Fruit fly (Drosophila melanogaster) whole organism, embryonic: ENCODE measurements around the gene mRpL16.

ENCODE experiments used
- Asciz ChIP-seq: fragments of 200-800 bp; sonication (Bioruptor generic); optimal IDR thresholded peaks from 2 replicates; lab custom pipeline; 2017; ENCODE audit warnings: missing biosample characterization, mild to moderate bottlenecking, missing genetic modification characterization, missing genetic modification reagents
- CG11398 ChIP-seq: fragments of 200-800 bp; sonication (Bioruptor generic); optimal IDR thresholded peaks from 2 replicates; lab custom pipeline; 2016; ENCODE audit warnings: missing biosample characterization, missing genetic modification characterization
- CG11696 ChIP-seq: fragments of 200-800 bp; sonication (Bioruptor generic); IDR thresholded peaks from 2 replicates; pipeline ENCODE4 v1.3.6; 2022; ENCODE audit warnings: missing biosample characterization, missing genetic modification characterization
- CG12391 ChIP-seq: fragments of 200-800 bp; sonication (Bioruptor generic); optimal IDR thresholded peaks from 3 replicates; lab custom pipeline; 2018; ENCODE audit warnings: missing biosample characterization, mild to moderate bottlenecking, missing genetic modification characterization, moderate library complexity
- CG14860 ChIP-seq: fragments of 200-800 bp; sonication (Bioruptor generic); IDR thresholded peaks from 3 replicates; pipeline ENCODE4 v1.3.6; 2022; ENCODE audit warnings: missing biosample characterization, missing genetic modification characterization; ENCODE audit not compliant: partially characterized antibody
- CG16813 ChIP-seq: fragments of 200-800 bp; sonication (Bioruptor generic); IDR thresholded peaks from 3 replicates; pipeline ENCODE4 v1.3.6; 2022; ENCODE audit warnings: missing biosample characterization, missing genetic modification characterization; ENCODE audit not compliant: partially characterized antibody
- CG16863 ChIP-seq: fragments of 200-800 bp; sonication (Bioruptor generic); optimal IDR thresholded peaks from 3 replicates; lab custom pipeline; 2016; ENCODE audit warnings: missing biosample characterization, missing genetic modification characterization
- CG18764 ChIP-seq: fragments of 200-800 bp; sonication (Bioruptor generic); optimal IDR thresholded peaks from 3 replicates; lab custom pipeline; 2016; ENCODE audit warnings: missing biosample characterization, missing genetic modification characterization
- CG2199 ChIP-seq: fragments of 200-800 bp; sonication (Bioruptor generic); IDR thresholded peaks from 3 replicates; pipeline ENCODE4 v1.3.6; 2022; ENCODE audit warnings: missing biosample characterization, missing genetic modification characterization
- CG2875 ChIP-seq: fragments of 200-800 bp; sonication (Bioruptor generic); optimal IDR thresholded peaks from 2 replicates; lab custom pipeline; 2017; ENCODE audit warnings: missing biosample characterization, mild to moderate bottlenecking, missing genetic modification characterization, missing genetic modification reagents
- CG2889 ChIP-seq: fragments of 200-800 bp; sonication (Bioruptor generic); IDR thresholded peaks from 3 replicates; pipeline ENCODE4 v1.3.6; 2022; ENCODE audit warnings: missing biosample characterization, missing genetic modification characterization
- CG30431 ChIP-seq: fragments of 200-800 bp; sonication (Bioruptor generic); optimal IDR thresholded peaks from 2 replicates; lab custom pipeline; 2017; ENCODE audit warnings: missing biosample characterization, missing genetic modification characterization
- CG4617 ChIP-seq: fragments of 200-800 bp; sonication (Bioruptor generic); optimal IDR thresholded peaks from 3 replicates; lab custom pipeline; 2016; ENCODE audit warnings: missing biosample characterization, missing genetic modification characterization, borderline replicate concordance
- CG6175 ChIP-seq: fragments of 200-800 bp; sonication (Bioruptor generic); IDR thresholded peaks from 3 replicates; pipeline ENCODE4 v1.3.6; 2022; ENCODE audit warnings: missing biosample characterization, missing genetic modification characterization
- CG6654 ChIP-seq: fragments of 200-800 bp; sonication (Bioruptor generic); optimal IDR thresholded peaks from 2 replicates; lab custom pipeline; 2017; ENCODE audit warnings: missing biosample characterization, mild to moderate bottlenecking, missing genetic modification characterization
- CG6689 ChIP-seq: fragments of 200-800 bp; sonication (Bioruptor generic); IDR thresholded peaks from 2 replicates; pipeline ENCODE4 v1.3.6; 2022; ENCODE audit warnings: missing biosample characterization, missing genetic modification characterization
- CG7839 ChIP-seq: fragments of 200-800 bp; sonication (Bioruptor generic); optimal IDR thresholded peaks from 3 replicates; lab custom pipeline; 2018; ENCODE audit warnings: missing biosample characterization, mild to moderate bottlenecking, missing genetic modification characterization, moderate library complexity
- CG8281 ChIP-seq: fragments of 200-800 bp; sonication (Bioruptor generic); optimal IDR thresholded peaks from 2 replicates; lab custom pipeline; 2018; ENCODE audit warnings: missing biosample characterization, mild to moderate bottlenecking, missing genetic modification characterization, moderate library complexity
- CG8290 ChIP-seq, 3 experiments: fragments of 200-800 bp; sonication (Bioruptor generic); optimal IDR thresholded peaks; 2 replicates each; lab custom pipeline; 2016 to 2019; ENCODE audit warnings: missing biosample characterization in 3 of 3, missing genetic modification characterization in 3 of 3, mild to moderate bottlenecking in 2 of 3, moderate library complexity in 1 of 3
- CG8765 ChIP-seq: fragments of 200-800 bp; sonication (Bioruptor generic); IDR thresholded peaks from 2 replicates; pipeline ENCODE4 v1.3.6; 2022; ENCODE audit warnings: missing biosample characterization, missing genetic modification characterization
- Drgx ChIP-seq: fragments of 200-800 bp; sonication (Bioruptor generic); IDR thresholded peaks from 2 replicates; pipeline ENCODE4 v1.3.6; 2022; ENCODE audit warnings: missing biosample characterization, missing genetic modification characterization
- Gsc ChIP-seq: fragments of 200-800 bp; sonication (Bioruptor generic); IDR thresholded peaks from 2 replicates; pipeline ENCODE4 v1.3.6; 2022; ENCODE audit warnings: missing biosample characterization, missing genetic modification characterization
- H2.0 ChIP-seq: fragments of 200-800 bp; sonication (Bioruptor generic); IDR thresholded peaks from 2 replicates; pipeline ENCODE4 v1.3.6; 2022; ENCODE audit warnings: missing biosample characterization, missing genetic modification characterization
- Jarid2 ChIP-seq: fragments of 200-800 bp; sonication (Bioruptor generic); optimal IDR thresholded peaks from 3 replicates; lab custom pipeline; 2017; ENCODE audit warnings: mild to moderate bottlenecking, missing biosample characterization, missing genetic modification reagents, missing genetic modification characterization
- NC2α ChIP-seq: fragments of 200-800 bp; sonication (Bioruptor generic); optimal IDR thresholded peaks from 2 replicates; lab custom pipeline; 2016; ENCODE audit warnings: missing biosample characterization, missing genetic modification characterization
- Oaz ChIP-seq: fragments of 200-800 bp; sonication (Bioruptor generic); IDR thresholded peaks from 2 replicates; pipeline ENCODE4 v1.3.6; 2022; ENCODE audit warnings: missing biosample characterization, missing genetic modification characterization
- Rx ChIP-seq: fragments of 200-800 bp; sonication (Bioruptor generic); IDR thresholded peaks from 2 replicates; pipeline ENCODE4 v1.3.6; 2022; ENCODE audit warnings: missing biosample characterization, missing genetic modification characterization
- Sry-δ ChIP-seq: fragments of 200-800 bp; sonication (Bioruptor generic); optimal IDR thresholded peaks from 2 replicates; lab custom pipeline; 2016; ENCODE audit warnings: missing biosample characterization, missing genetic modification characterization
- aop ChIP-seq: fragments of 200-800 bp; sonication (Bioruptor generic); IDR thresholded peaks from 2 replicates; pipeline ENCODE4 v1.3.6; 2022; ENCODE audit warnings: missing biosample characterization, missing genetic modification characterization
- ap ChIP-seq: fragments of 200-800 bp; sonication (Bioruptor generic); IDR thresholded peaks from 2 replicates; pipeline ENCODE4 v1.3.6; 2022; ENCODE audit warnings: missing biosample characterization, missing genetic modification characterization
- bigmax ChIP-seq: fragments of 200-800 bp; sonication (Bioruptor generic); optimal IDR thresholded peaks from 2 replicates; lab custom pipeline; 2018; ENCODE audit warnings: missing biosample characterization, mild to moderate bottlenecking, missing genetic modification characterization
- bsh ChIP-seq, 2 experiments: fragments of 200-800 bp; sonication (Bioruptor generic); optimal IDR thresholded peaks; 2 replicates each; lab custom pipeline; 2017 to 2018; ENCODE audit warnings: mild to moderate bottlenecking in 2 of 2, missing biosample characterization in 2 of 2, missing genetic modification characterization in 2 of 2, moderate library complexity in 1 of 2
- chif ChIP-seq, 2 experiments: fragments of 200-800 bp; sonication (Bioruptor generic); optimal IDR thresholded peaks; 3 replicates each; lab custom pipeline; 2016; ENCODE audit warnings: missing biosample characterization in 2 of 2, missing genetic modification characterization in 2 of 2
- da ChIP-seq: fragments of 200-800 bp; sonication (Bioruptor generic); optimal IDR thresholded peaks from 2 replicates; lab custom pipeline; 2016; ENCODE audit warnings: missing biosample characterization, missing genetic modification characterization
- dati ChIP-seq: fragments of 200-800 bp; sonication (Bioruptor generic); IDR thresholded peaks from 2 replicates; pipeline ENCODE4 v1.3.6; 2022; ENCODE audit warnings: missing biosample characterization, missing genetic modification characterization
- eyg ChIP-seq: fragments of 200-800 bp; sonication (Bioruptor generic); optimal IDR thresholded peaks from 3 replicates; lab custom pipeline; 2016; ENCODE audit warnings: missing biosample characterization, missing genetic modification characterization
- gfzf ChIP-seq: fragments of 200-800 bp; sonication (Bioruptor generic); optimal IDR thresholded peaks from 2 replicates; lab custom pipeline; 2016; ENCODE audit warnings: missing biosample characterization, mild to moderate bottlenecking, missing genetic modification characterization, moderate library complexity
- hkb ChIP-seq, 2 experiments: fragments of 200-800 bp in 1 of 2; fragments of >200 bp in 1 of 2; sonication (Bioruptor generic) in 1 of 2; IDR thresholded peaks in 1 of 2; optimal IDR thresholded peaks in 1 of 2; 2 replicates each; pipeline versions ENCODE4 v1.3.6 to Lab custom; 2017 to 2022; ENCODE audit warnings: missing biosample characterization in 1 of 2, missing genetic modification characterization in 1 of 2
- klu ChIP-seq: fragments of 200-800 bp; sonication (Bioruptor generic); IDR thresholded peaks from 2 replicates; pipeline ENCODE4 v1.3.6; 2022; ENCODE audit warnings: missing biosample characterization, missing genetic modification characterization
- lmd ChIP-seq: fragments of 200-800 bp; sonication (Bioruptor generic); IDR thresholded peaks from 2 replicates; pipeline ENCODE4 v1.3.6; 2022; ENCODE audit warnings: missing biosample characterization, missing genetic modification characterization
- luna ChIP-seq: fragments of 200-800 bp; sonication (Bioruptor generic); optimal IDR thresholded peaks from 2 replicates; lab custom pipeline; 2016; ENCODE audit warnings: missing biosample characterization, missing genetic modification characterization
- oc ChIP-seq: fragments of 200-800 bp; sonication (Bioruptor generic); optimal IDR thresholded peaks from 2 replicates; lab custom pipeline; 2018; ENCODE audit warnings: missing biosample characterization, mild to moderate bottlenecking, missing genetic modification characterization, moderate library complexity
- peb ChIP-seq: fragments of 200-800 bp; sonication (Bioruptor generic); IDR thresholded peaks from 2 replicates; pipeline ENCODE4 v1.3.6; 2022; ENCODE audit warnings: missing biosample characterization, missing genetic modification characterization
- pnt ChIP-seq: fragments of 200-800 bp; sonication (Bioruptor generic); optimal IDR thresholded peaks from 3 replicates; lab custom pipeline; 2016; ENCODE audit warnings: missing biosample characterization, missing genetic modification characterization
- ranshi ChIP-seq: fragments of 200-800 bp; sonication (Bioruptor generic); IDR thresholded peaks from 2 replicates; pipeline ENCODE4 v1.3.6; 2022; ENCODE audit warnings: missing biosample characterization, missing genetic modification characterization
- sr ChIP-seq: fragments of 200-800 bp; sonication (Bioruptor generic); IDR thresholded peaks from 3 replicates; pipeline ENCODE4 v1.3.6; 2022; ENCODE audit warnings: missing biosample characterization, missing genetic modification characterization
- unc-4 ChIP-seq: fragments of 200-800 bp; sonication (Bioruptor generic); IDR thresholded peaks from 2 replicates; pipeline ENCODE4 v1.3.6; 2022; ENCODE audit warnings: missing biosample characterization, missing genetic modification characterization; ENCODE audit not compliant: partially characterized antibody
- z ChIP-seq: fragments of 200-800 bp; sonication (Bioruptor generic); IDR thresholded peaks from 3 replicates; pipeline ENCODE4 v1.3.6; 2022; ENCODE audit warnings: missing biosample characterization, missing genetic modification characterization
- zf30C ChIP-seq: fragments of 200-800 bp; sonication (Bioruptor generic); optimal IDR thresholded peaks from 3 replicates; lab custom pipeline; 2018; ENCODE audit warnings: missing biosample characterization, mild to moderate bottlenecking, missing genetic modification characterization

mRpL16 gene

dm6 chrX:1877107-1877736 is 12.8 kb upstream of the mRpL16 start, which contains the start of the genes CG14817 and CG14805 (continued):
- TF ChIP-seq Drgx (GFP tag; lab: Robert Waterston, UW) (no peak), CG2889 (GFP tag; lab: Robert Waterston, UW) (no peak), peb (GFP tag; lab: Robert Waterston, UW) (no peak), CG12391 (tag; lab: Kevin White, UChicago) (peak; percentile 76), bsh (GFP tag; optimal IDR thresholded peaks at IDR 0.05; lab: Kevin White, UChicago) (peak; percentile 10 to 62), CG30431 (peak; percentile 22), dati (GFP tag; lab: Robert Waterston, UW) (no peak), CG7839 (peak; percentile 66), CG4617 (GFP tag; lab: Kevin White, UChicago) (peak; percentile 74), Gsc (GFP tag; lab: Robert Waterston, UW) (no peak), gfzf (peak; percentile 68), CG11398 (GFP tag; lab: Kevin White, UChicago) (no peak), zf30C (GFP tag; lab: Kevin White, UChicago) (no peak), NC2α (GFP tag; lab: Kevin White, UChicago) (no peak), luna (GFP tag; lab: Kevin White, UChicago) (no peak), hkb (optimal IDR thresholded peaks at IDR 0.05; lab: Kevin White, UChicago) (no peak), hkb (GFP tag; IDR thresholded peaks at IDR 0.05; lab: Robert Waterston, UW) (peak; percentile 59; the same call in 1 of the 2 replicates), CG8765 (GFP tag; lab: Robert Waterston, UW) (no peak), ranshi (GFP tag; lab: Robert Waterston, UW) (peak; percentile 19; the same call in 1 of the 2 replicates), chif (GFP tag; optimal IDR thresholded peaks at IDR 0.05; lab: Kevin White, UChicago) (peak in 1 of 2 experiments; percentile 5), CG6654 (GFP tag; lab: Kevin White, UChicago) (peak; percentile 33), klu (GFP tag; lab: Robert Waterston, UW) (no peak), unc-4 (GFP tag; lab: Robert Waterston, UW) (peak; percentile 66; the same call in 1 of the 2 replicates), eyg (GFP tag; lab: Kevin White, UChicago) (no peak), H2.0 (peak; percentile 27; the same call in 1 of the 2 replicates), CG18764 (GFP tag; lab: Kevin White, UChicago) (no peak), sr (GFP tag; lab: Robert Waterston, UW) (peak; percentile 41; the same call in 1 of the 3 replicates), bigmax (GFP tag; lab: Kevin White, UChicago) (peak; percentile 51), ap (GFP tag; lab: Robert Waterston, UW) (no peak), Oaz (GFP tag; lab: Robert Waterston, UW) (no peak), CG6175 (no peak), CG6689 (0 out of 2 replicates have a peak, but pooled peaks have one; percentile 19), da (no peak), CG14860 (GFP tag; lab: Robert Waterston, UW) (no peak), CG8281 (no peak), oc (no peak), CG11696 (GFP tag; lab: Robert Waterston, UW) (no peak), CG8290 (GFP tag; optimal IDR thresholded peaks at IDR 0.05; lab: Kevin White, UChicago) (peak; percentile 27), CG8290 (tag; optimal IDR thresholded peaks at IDR 0.05; lab: Kevin White, UChicago) (peak in 1 of 2 experiments; percentile 59), Asciz (GFP tag; lab: Kevin White, UChicago) (no peak), aop (GFP tag; lab: Robert Waterston, UW) (no peak), CG2875 (GFP tag; lab: Kevin White, UChicago) (peak; percentile 50), Rx (GFP tag; lab: Robert Waterston, UW) (0 out of 2 replicates have a peak, but pooled peaks have one; percentile 25), z (GFP tag; lab: Robert Waterston, UW) (no peak), Jarid2 (GFP tag; lab: Kevin White, UChicago) (no peak), lmd (peak; percentile 17; the same call in 1 of the 2 replicates), pnt (GFP tag; lab: Kevin White, UChicago) (no peak), CG2199 (no peak), Sry-δ (GFP tag; lab: Kevin White, UChicago) (peak; percentile 48), CG16863 (GFP tag; lab: Kevin White, UChicago) (no peak), CG16813 (peak; percentile 58)
